Worm (Caenorhabditis elegans): ENCODE results near the gene ttr-34.

ttr-34 gene

ce11 chrX:13141440-13141839, 1.8 kb downstream of the ttr-34 start, which contains the start of gene F09A5.3 (continued):
- TF ChIP-seq lin-14 (GFP tag; optimal IDR thresholded peaks at IDR 0.05) = peak; percentile 86
- peak; percentile 84 for TF ChIP-seq nhr-71 (tag; optimal IDR thresholded peaks at IDR 0.05)
- peak; percentile 83 for TF ChIP-seq nhr-20 (tag; optimal IDR thresholded peaks at IDR 0.05)
- TF ChIP-seq dsc-1 (tag; optimal IDR thresholded peaks at IDR 0.05) = peak; percentile 23
- peak; percentile 8 for TF ChIP-seq C16A3.4 (tag; optimal IDR thresholded peaks at IDR 0.05)
- TF ChIP-seq lin-35 (GFP tag; optimal IDR thresholded peaks at IDR 0.05) = peak in 1 of 2 experiments; percentile 73
- peak; percentile 16 for TF ChIP-seq swsn-7 (tag; optimal IDR thresholded peaks at IDR 0.05)
- TF ChIP-seq lsy-2 (tag; optimal IDR thresholded peaks at IDR 0.05) = peak; percentile 28 to 61
- TF ChIP-seq snu-23 (GFP tag; optimal IDR thresholded peaks at IDR 0.05) = peak; percentile 81
- TF ChIP-seq lir-3 (tag; optimal IDR thresholded peaks at IDR 0.05; ENCODE audit: poor library complexity) = peak; percentile 47
- peak; percentile 30 for TF ChIP-seq irx-1 (tag; optimal IDR thresholded peaks at IDR 0.05)
- TF ChIP-seq nhr-85 (tag) = peak; percentile 96
- TF ChIP-seq sox-4 (tag; optimal IDR thresholded peaks at IDR 0.05) = no peak
- peak; percentile 61 for TF ChIP-seq grh-1 (GFP tag; IDR thresholded peaks at IDR 0.05)
- no peak for TF ChIP-seq xbp-1 (tag; optimal IDR thresholded peaks at IDR 0.05)
- TF ChIP-seq rnt-1 (tag; optimal IDR thresholded peaks at IDR 0.05) = peak; percentile 57

DNA sequence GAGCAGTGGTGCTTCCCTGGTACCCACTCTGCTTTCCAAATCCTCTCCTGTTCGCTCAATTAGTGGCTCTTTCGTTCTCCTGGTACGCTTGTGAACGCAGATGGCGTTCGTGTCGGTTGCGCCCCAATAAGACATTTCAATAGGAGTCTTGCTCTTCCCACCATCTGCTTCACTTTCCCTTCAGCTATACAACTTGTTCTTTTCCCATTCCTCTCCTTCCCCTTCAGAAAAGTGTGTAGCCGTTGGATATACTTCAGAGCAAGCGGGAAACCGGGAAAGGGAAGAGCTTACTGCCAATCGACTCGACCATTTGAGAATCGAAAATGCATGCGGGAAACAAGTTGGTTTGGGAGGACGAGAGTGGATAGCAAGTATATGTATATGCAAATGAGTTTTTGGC, 3.6 kb downstream of the ttr-34 start:
- TF ChIP-seq efl-1 (optimal IDR thresholded peaks at IDR 0.05) (no peak), efl-1 (GFP tag; optimal IDR thresholded peaks at IDR 0.05 in 1 of 2) (peak in 1 of 2 experiments; percentile 70), nhr-47 (tag; optimal IDR thresholded peaks at IDR 0.05) (no peak), nhr-11 (tag; optimal IDR thresholded peaks at IDR 0.05) (no peak), ceh-63 (GFP tag; optimal IDR thresholded peaks at IDR 0.05) (no peak)

- TF ChIP-seq tlp-1 (tag; optimal IDR thresholded peaks at IDR 0.05) (no peak), ceh-8 (GFP tag; optimal IDR thresholded peaks at IDR 0.05) (peak; percentile 21), skn-1 (tag; optimal IDR thresholded peaks at IDR 0.05) (peak; percentile 5), hlh-17 (GFP tag; optimal IDR thresholded peaks at IDR 0.05; ENCODE audit: borderline replicate concordance) (peak; percentile 45), unc-62 (GFP tag; optimal IDR thresholded peaks at IDR 0.05) (no peak), ztf-4 (tag; optimal IDR thresholded peaks at IDR 0.05) (peak; percentile 5), zag-1 (tag; optimal IDR thresholded peaks at IDR 0.05) (no peak), ceh-82 (tag; optimal IDR thresholded peaks at IDR 0.05) (peak in 1 of 3 experiments; percentile 20), lsy-2 (tag; optimal IDR thresholded peaks at IDR 0.05) (peak in 1 of 2 experiments; percentile 4), ets-5 (GFP tag; IDR thresholded peaks at IDR 0.05) (no peak), nhr-77 (tag; optimal IDR thresholded peaks at IDR 0.05) (no peak), Y116A8C.19 (tag; optimal IDR thresholded peaks at IDR 0.05; ENCODE audit: borderline replicate concordance) (no peak), mdl-1 (tag; optimal IDR thresholded peaks at IDR 0.05) (peak in 1 of 2 experiments; percentile 27), pax-3 (tag; optimal IDR thresholded peaks at IDR 0.05) (no peak), fkh-8 (tag; optimal IDR thresholded peaks at IDR 0.05) (peak; percentile 37), swsn-7 (tag; optimal IDR thresholded peaks at IDR 0.05) (peak; percentile 23), jun-1 (tag; optimal IDR thresholded peaks at IDR 0.05) (peak; percentile 29), ztf-11 (tag; optimal IDR thresholded peaks at IDR 0.05) (peak in 1 of 2 experiments; percentile 66), grh-1 (GFP tag; IDR thresholded peaks at IDR 0.05) (0 out of 2 replicates have a peak, but pooled peaks have one; percentile 4), nhr-20 (tag; optimal IDR thresholded peaks at IDR 0.05) (peak; percentile 42), lin-14 (GFP tag; optimal IDR thresholded peaks at IDR 0.05) (peak; percentile 84), ama-1 (optimal IDR thresholded peaks at IDR 0.05) (peak; percentile 66), efl-1 (optimal IDR thresholded peaks at IDR 0.05) (peak in 1 of 2 experiments; percentile 17), efl-1 (GFP tag; optimal IDR thresholded peaks at IDR 0.05 in 1 of 2) (peak in 1 of 2 experiments; percentile 85), nhr-90 (tag; optimal IDR thresholded peaks at IDR 0.05; ENCODE audit: poor library complexity) (peak; percentile 26), nhr-85 (tag) (peak; percentile 83), sup-37 (GFP tag; optimal IDR thresholded peaks at IDR 0.05) (peak; percentile 53), nhr-47 (tag; optimal IDR thresholded peaks at IDR 0.05) (peak; percentile 1), nhr-71 (tag; optimal IDR thresholded peaks at IDR 0.05) (peak; percentile 57), rnt-1 (tag; optimal IDR thresholded peaks at IDR 0.05) (peak; percentile 32), aly-2 (tag; optimal IDR thresholded peaks at IDR 0.05) (peak; percentile 2), elt-2 (tag; optimal IDR thresholded peaks at IDR 0.05) (peak; percentile 58), tbx-2 (tag; optimal IDR thresholded peaks at IDR 0.05) (peak; percentile 34)
Observed at ce11 chrX:13143762-13144732, 4.5 kb downstream of the ttr-34 start.
